Worm (Caenorhabditis elegans) whole organism, L3 larva: Measurements from ENCODE around the gene fipr-9.

Experiments
- ZK546.5 ChIP-seq: sonication (generic microtip); optimal IDR thresholded peaks from 2 replicates; lab custom pipeline; 2017; ENCODE audit warnings: missing biosample characterization, missing genetic modification characterization
- aly-2 ChIP-seq: fragments of 150-350 bp; optimal IDR thresholded peaks from 2 replicates; lab custom pipeline; 2014; ENCODE audit warnings: missing biosample characterization, missing genetic modification characterization
- ama-1 ChIP-seq: fragments of 150-350 bp; optimal IDR thresholded peaks from 2 replicates; lab custom pipeline; 2018
- ceh-16 ChIP-seq: sonication (generic microtip); optimal IDR thresholded peaks from 2 replicates; lab custom pipeline; 2017; ENCODE audit warnings: missing biosample characterization, missing genetic modification characterization
- ceh-82 ChIP-seq: fragments of 150-350 bp; optimal IDR thresholded peaks from 2 replicates; lab custom pipeline; 2014; ENCODE audit warnings: missing biosample characterization, missing genetic modification characterization
- ceh-9 ChIP-seq: sonication (generic microtip); optimal IDR thresholded peaks from 2 replicates; lab custom pipeline; 2018; ENCODE audit warnings: missing biosample characterization, missing genetic modification characterization
- egl-5 ChIP-seq: fragments of 150-350 bp; optimal IDR thresholded peaks from 2 replicates; lab custom pipeline; 2017; ENCODE audit warnings: missing biosample characterization, missing genetic modification reagents, missing genetic modification characterization, inconsistent platforms
- elt-1 ChIP-seq: fragments of 150-350 bp; optimal IDR thresholded peaks from 2 replicates; lab custom pipeline; 2014; ENCODE audit warnings: missing biosample characterization, missing genetic modification characterization
- elt-2 ChIP-seq: sonication (generic microtip); optimal IDR thresholded peaks from 2 replicates; lab custom pipeline; 2016; ENCODE audit warnings: missing genetic modification reagents, mild to moderate bottlenecking, missing genetic modification characterization, missing compliant biosample characterization
- elt-3 ChIP-seq, 3 experiments: fragments of 150-350 bp in 1 of 3; sonication (generic microtip) in 2 of 3; optimal IDR thresholded peaks; 2 replicates in 2 of 3; 4 replicates in 1 of 3; lab custom pipeline; 2014 to 2017; ENCODE audit warnings: missing biosample characterization in 3 of 3, missing genetic modification characterization in 3 of 3
- eor-1 ChIP-seq, 2 experiments: fragments of 150-350 bp; optimal IDR thresholded peaks; 2 replicates each; lab custom pipeline; 2014 to 2018; ENCODE audit warnings: missing biosample characterization in 2 of 2, missing genetic modification characterization in 2 of 2
- fkh-2 ChIP-seq: fragments of 150-350 bp; optimal IDR thresholded peaks from 2 replicates; lab custom pipeline; 2014; ENCODE audit warnings: missing biosample characterization, missing genetic modification reagents, missing genetic modification characterization
- jun-1 ChIP-seq: fragments of 150-350 bp; optimal IDR thresholded peaks from 2 replicates; lab custom pipeline; 2014; ENCODE audit warnings: missing biosample characterization, missing genetic modification reagents, missing genetic modification characterization
- lin-39 ChIP-seq: fragments of 150-350 bp; optimal IDR thresholded peaks from 2 replicates; lab custom pipeline; 2018; ENCODE audit warnings: missing biosample characterization, missing genetic modification reagents, missing genetic modification characterization
- lsy-12 ChIP-seq: sonication (generic microtip); optimal IDR thresholded peaks from 2 replicates; lab custom pipeline; 2016; ENCODE audit warnings: mild to moderate bottlenecking, missing genetic modification characterization, missing compliant biosample characterization
- nfya-1 ChIP-seq: sonication (generic microtip); optimal IDR thresholded peaks from 2 replicates; lab custom pipeline; 2017; ENCODE audit warnings: missing genetic modification characterization, mild to moderate bottlenecking, missing compliant biosample characterization, antibody characterized with exemption, moderate library complexity; ENCODE audit not compliant: insufficient read depth
- nhr-23 ChIP-seq: fragments of 150-350 bp; optimal IDR thresholded peaks from 2 replicates; lab custom pipeline; 2014; ENCODE audit warnings: missing biosample characterization, missing genetic modification reagents, missing genetic modification characterization
- nhr-28 ChIP-seq: fragments of 150-350 bp; optimal IDR thresholded peaks from 2 replicates; lab custom pipeline; 2014; ENCODE audit warnings: missing biosample characterization, missing genetic modification characterization
- nhr-43 ChIP-seq: sonication (generic microtip); optimal IDR thresholded peaks from 2 replicates; lab custom pipeline; 2016; ENCODE audit warnings: mild to moderate bottlenecking, missing genetic modification characterization, missing compliant biosample characterization; ENCODE audit not compliant: poor library complexity, severe bottlenecking
- nhr-76 ChIP-seq: fragments of 150-350 bp; sonication (generic microtip); optimal IDR thresholded peaks from 5 replicates; lab custom pipeline; 2014; ENCODE audit warnings: missing biosample characterization, missing genetic modification characterization
- pha-4 ChIP-seq: fragments of 150-350 bp; optimal IDR thresholded peaks from 2 replicates; lab custom pipeline; 2014; ENCODE audit warnings: missing biosample characterization, missing genetic modification reagents, missing genetic modification characterization
- pqm-1 ChIP-seq: fragments of 150-350 bp; optimal IDR thresholded peaks from 2 replicates; lab custom pipeline; 2017; ENCODE audit warnings: missing biosample characterization, missing genetic modification characterization, inconsistent platforms
- sea-2 ChIP-seq: fragments of 150-350 bp; sonication (generic microtip); optimal IDR thresholded peaks from 4 replicates; lab custom pipeline; 2014; ENCODE audit warnings: missing biosample characterization, missing genetic modification reagents, missing genetic modification characterization
- skn-1 ChIP-seq: fragments of 150-350 bp; optimal IDR thresholded peaks from 2 replicates; lab custom pipeline; 2014; ENCODE audit warnings: missing biosample characterization, missing genetic modification characterization
- snpc-4 ChIP-seq: fragments of 150-350 bp; optimal IDR thresholded peaks from 2 replicates; lab custom pipeline; 2014; ENCODE audit warnings: missing biosample characterization, missing genetic modification characterization
- unc-39 ChIP-seq: sonication (generic microtip); optimal IDR thresholded peaks from 4 replicates; lab custom pipeline; 2017; ENCODE audit warnings: missing biosample characterization, missing genetic modification characterization
- unc-62 ChIP-seq: fragments of 150-350 bp; sonication (generic microtip); optimal IDR thresholded peaks from 4 replicates; lab custom pipeline; 2014; ENCODE audit warnings: missing biosample characterization, missing genetic modification reagents, missing genetic modification characterization
- zag-1 ChIP-seq: fragments of 150-350 bp; optimal IDR thresholded peaks from 2 replicates; lab custom pipeline; 2014; ENCODE audit warnings: missing biosample characterization, missing genetic modification characterization
- ztf-4 ChIP-seq: fragments of 150-350 bp; optimal IDR thresholded peaks from 2 replicates; lab custom pipeline; 2014; ENCODE audit warnings: missing biosample characterization, missing genetic modification characterization

Gene fipr-9

ce11 chrV:10183810-10184209 lies 37.7 kb upstream of the fipr-9 start:
- TF ChIP-seq nhr-76 (no peak), lsy-12 (tag; lab: Kevin White, UChicago) (no peak), nhr-23 (tag; lab: Kevin White, UChicago) (no peak), elt-3 (tag; optimal IDR thresholded peaks at IDR 0.05; lab: Kevin White, UChicago) (no peak), ceh-9 (tag; lab: Kevin White, UChicago) (no peak), fkh-2 (tag; lab: Kevin White, UChicago) (no peak), unc-39 (no peak), zag-1 (tag; lab: Kevin White, UChicago) (no peak), pqm-1 (tag; lab: Kevin White, UChicago) (no peak), aly-2 (no peak), ama-1 (lab: Kevin White, UChicago) (no peak), lin-39 (tag; lab: Kevin White, UChicago) (no peak), jun-1 (tag; lab: Kevin White, UChicago) (no peak), nhr-43 (tag; lab: Kevin White, UChicago) (no peak), pha-4 (no peak), ceh-82 (tag; lab: Kevin White, UChicago) (no peak), sea-2 (GFP tag; lab: Kevin White, UChicago) (no peak), snpc-4 (tag; lab: Kevin White, UChicago) (no peak), skn-1 (no peak), ztf-4 (tag; lab: Kevin White, UChicago) (no peak)

DNA sequence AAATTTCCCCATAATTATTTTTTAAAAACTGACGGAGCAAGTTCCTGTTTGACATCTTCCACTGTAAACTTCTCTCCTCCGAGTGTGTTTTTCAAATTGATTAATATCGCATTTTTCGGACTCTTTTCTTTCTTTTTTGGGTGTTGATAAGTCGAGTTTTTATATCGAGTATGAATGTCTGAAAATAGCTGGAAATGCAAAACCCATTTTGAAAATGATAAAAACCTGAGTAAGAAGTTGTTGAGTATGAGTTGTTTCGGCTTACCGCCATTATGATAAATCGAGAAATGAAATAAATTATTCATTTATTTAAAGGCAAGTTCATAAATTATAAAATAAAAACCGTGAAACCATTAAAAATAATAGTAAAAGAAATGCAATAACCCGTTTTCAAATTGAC lies 35.7 kb upstream of the fipr-9 start, which contains the start of gene ZK856.18:
Gene ZK856.18, minus strand, starts transcription at position 289 of the 400 bp plus-strand sequence.
- no peak for TF ChIP-seq lsy-12 (tag; lab: Kevin White, UChicago)
- no peak for TF ChIP-seq eor-1 (tag; optimal IDR thresholded peaks at IDR 0.05; lab: Kevin White, UChicago)
- TF ChIP-seq nfya-1: no peak
- TF ChIP-seq, all 47 proteins: peak for 0

DNA sequence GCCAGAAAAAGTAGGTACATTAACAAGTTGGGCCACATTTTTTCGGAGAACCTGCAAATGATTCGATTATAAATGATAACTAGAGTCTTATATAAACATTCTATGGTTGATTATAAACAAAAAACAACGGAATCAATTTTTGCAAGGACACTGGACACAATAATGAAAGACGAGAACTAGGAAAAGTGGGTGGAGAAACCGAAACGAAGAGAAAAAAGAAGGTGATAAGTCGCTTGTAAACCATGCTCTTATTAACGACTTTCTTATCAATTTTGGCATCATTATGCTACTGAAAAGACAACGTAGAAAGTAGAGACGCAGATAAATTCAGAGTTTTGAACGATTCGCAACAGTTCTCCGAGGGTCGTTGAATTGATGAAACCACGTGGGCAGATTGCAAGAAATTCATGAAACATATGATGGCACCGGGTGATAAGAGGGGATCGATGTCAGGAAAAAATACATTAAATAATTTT lies 31.3 kb upstream of the fipr-9 start, which contains the start of gene ZK856.5:
Gene ZK856.5, minus strand, starts transcription at position 51 of the 476 bp plus-strand sequence.
- TF ChIP-seq elt-2 (peak; percentile 91), elt-1 (tag; lab: Kevin White, UChicago) (no peak), pha-4 (peak; percentile 14), pqm-1 (tag; lab: Kevin White, UChicago) (peak; percentile 94)

- TF ChIP-seq jun-1 (tag; lab: Kevin White, UChicago) (no peak), lsy-12 (tag; lab: Kevin White, UChicago) (no peak), elt-2 (peak; percentile 22)
- TF ChIP-seq, all 47 proteins: peak for 1
Measured at ce11 chrV:10191242-10191641, 30.2 kb upstream of the fipr-9 start.

DNA sequence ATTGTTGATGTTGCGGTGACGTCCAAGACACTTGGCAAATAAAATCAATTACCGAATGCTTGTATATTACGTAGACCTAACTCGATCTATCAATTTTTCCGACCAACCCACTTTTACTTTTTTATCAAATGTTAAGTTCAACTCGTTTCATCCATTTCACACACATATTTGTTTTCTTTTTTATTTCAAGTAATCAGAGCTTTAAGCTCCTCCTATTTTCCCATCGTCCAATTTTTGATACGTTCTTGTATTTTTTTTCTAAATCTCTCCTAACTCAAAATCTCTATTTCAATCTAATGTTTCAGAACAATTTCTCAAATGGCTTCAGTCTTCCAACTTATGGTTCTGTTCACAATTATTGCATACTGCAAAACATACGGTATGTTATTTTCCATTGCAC lies 23.1 kb upstream of the fipr-9 start, which contains the start of gene ZK856.6:
Gene ZK856.6, plus strand, starts transcription at position 301 of the 400 bp plus-strand sequence.
- TF ChIP-seq nhr-28: no peak

- TF ChIP-seq nhr-76 (no peak), nhr-23 (tag; lab: Kevin White, UChicago) (peak; percentile 25), lin-39 (tag; lab: Kevin White, UChicago) (no peak), ceh-16 (no peak), unc-62 (GFP tag; lab: Kevin White, UChicago) (no peak), egl-5 (tag; lab: Kevin White, UChicago) (no peak)
- TF ChIP-seq, all 47 proteins: peak for 1
Measured at ce11 chrV:10201913-10202312, 19.5 kb upstream of the fipr-9 start, which contains the start of gene ZK856.7. TSS of gene ZK856.7 (plus strand) at chrV:10202098.

ce11 chrV:10202340-10202739 lies 19.1 kb upstream of the fipr-9 start:
- TF ChIP-seq ama-1 (lab: Kevin White, UChicago): peak; percentile 18
- no peak for TF ChIP-seq elt-3 (tag; optimal IDR thresholded peaks at IDR 0.05; lab: Kevin White, UChicago)
- peak; percentile 4 for TF ChIP-seq elt-2
- no peak for TF ChIP-seq ZK546.5 (tag; lab: Kevin White, UChicago)
